Worm (Caenorhabditis elegans): ENCODE data around the gene F54D10.4.

- TF ChIP-seq unc-62 (GFP tag; optimal IDR thresholded peaks at IDR 0.05) (no peak), aly-2 (tag; optimal IDR thresholded peaks at IDR 0.05) (no peak), xbp-1 (tag; optimal IDR thresholded peaks at IDR 0.05) (no peak), nhr-12 (tag; optimal IDR thresholded peaks at IDR 0.05) (no peak), snpc-4 (tag; optimal IDR thresholded peaks at IDR 0.05) (no peak), mep-1 (tag; optimal IDR thresholded peaks at IDR 0.05) (no peak), pag-3 (tag; optimal IDR thresholded peaks at IDR 0.05; ENCODE audit: borderline replicate concordance, insufficient read depth) (no peak), nhr-28 (tag; optimal IDR thresholded peaks at IDR 0.05) (no peak)
Measured at ce11 chrII:3827801-3828200, 20.9 kb upstream of the F54D10.4 start, which contains the start of gene F54D10.8.
